Worm (Caenorhabditis elegans) whole organism, mixed stage, embryonic: ENCODE measurements around the gene dsc-1.

ENCODE experiments used
- M03D4.4 ChIP-seq: sonication (generic microtip); optimal IDR thresholded peaks from 2 replicates; lab custom pipeline; 2017; ENCODE audit warnings: mild to moderate bottlenecking, missing genetic modification characterization, missing compliant biosample characterization
- bed-3 ChIP-seq: fragments of 200-800 bp; sonication (Bioruptor generic); optimal IDR thresholded peaks from 3 replicates; lab custom pipeline; 2018; ENCODE audit warnings: mild to moderate bottlenecking, missing genetic modification characterization, moderate library complexity, missing compliant biosample characterization
- blmp-1 ChIP-seq: fragments of 150-350 bp; optimal IDR thresholded peaks from 2 replicates; lab custom pipeline; 2014; ENCODE audit warnings: missing biosample characterization, missing genetic modification characterization
- ceh-39 ChIP-seq: fragments of 150-350 bp; optimal IDR thresholded peaks from 2 replicates; lab custom pipeline; 2014; ENCODE audit warnings: missing biosample characterization, missing genetic modification characterization
- ceh-43 ChIP-seq: fragments of 200-800 bp; sonication (Bioruptor generic); optimal IDR thresholded peaks from 2 replicates; lab custom pipeline; 2018; ENCODE audit warnings: mild to moderate bottlenecking, missing genetic modification characterization, moderate library complexity, missing compliant biosample characterization
- ceh-83 ChIP-seq: fragments of 200-800 bp; sonication (Bioruptor generic); optimal IDR thresholded peaks from 2 replicates; lab custom pipeline; 2018; ENCODE audit warnings: mild to moderate bottlenecking, missing genetic modification characterization, missing compliant biosample characterization
- ces-1 ChIP-seq: fragments of 150-350 bp; optimal IDR thresholded peaks from 2 replicates; lab custom pipeline; 2014; ENCODE audit warnings: missing biosample characterization, missing genetic modification reagents, missing genetic modification characterization
- cnd-1 ChIP-seq: fragments of 200-800 bp; sonication (Bioruptor generic); optimal IDR thresholded peaks from 2 replicates; lab custom pipeline; 2018; ENCODE audit warnings: mild to moderate bottlenecking, missing genetic modification characterization, missing compliant biosample characterization
- drap-1 ChIP-seq: fragments of 200-800 bp; sonication (Bioruptor generic); optimal IDR thresholded peaks from 3 replicates; lab custom pipeline; 2018; ENCODE audit warnings: mild to moderate bottlenecking, missing genetic modification characterization, missing compliant biosample characterization
- elt-1 ChIP-seq: sonication (generic microtip); optimal IDR thresholded peaks from 2 replicates; lab custom pipeline; 2017; ENCODE audit warnings: missing genetic modification characterization, mild to moderate bottlenecking, missing compliant biosample characterization, antibody characterized with exemption, moderate library complexity, borderline replicate concordance; ENCODE audit not compliant: insufficient read depth
- elt-3 ChIP-seq: fragments of 150-350 bp; optimal IDR thresholded peaks from 2 replicates; lab custom pipeline; 2014; ENCODE audit warnings: missing biosample characterization, missing genetic modification characterization
- ham-2 ChIP-seq: fragments of 200-800 bp; sonication (Bioruptor generic); optimal IDR thresholded peaks from 2 replicates; lab custom pipeline; 2018; ENCODE audit warnings: mild to moderate bottlenecking, missing genetic modification characterization, missing compliant biosample characterization
- hlh-1 ChIP-seq: fragments of 150-350 bp; optimal IDR thresholded peaks from 2 replicates; lab custom pipeline; 2014; ENCODE audit warnings: missing biosample characterization, missing genetic modification reagents, missing genetic modification characterization
- lin-13 ChIP-seq: fragments of 150-350 bp; optimal IDR thresholded peaks from 2 replicates; lab custom pipeline; 2014; ENCODE audit warnings: missing biosample characterization, missing genetic modification characterization
- lin-32 ChIP-seq: fragments of 200-800 bp; sonication (Bioruptor generic); optimal IDR thresholded peaks from 2 replicates; lab custom pipeline; 2018; ENCODE audit warnings: mild to moderate bottlenecking, missing genetic modification characterization, missing compliant biosample characterization
- lsy-2 ChIP-seq: fragments of 150-350 bp; optimal IDR thresholded peaks from 2 replicates; lab custom pipeline; 2014; ENCODE audit warnings: missing biosample characterization, missing genetic modification characterization
- mab-5 ChIP-seq: fragments of 150-350 bp; optimal IDR thresholded peaks from 2 replicates; lab custom pipeline; 2014; ENCODE audit warnings: missing biosample characterization, missing genetic modification characterization
- mep-1 ChIP-seq: fragments of 150-350 bp; optimal IDR thresholded peaks from 2 replicates; lab custom pipeline; 2017; ENCODE audit warnings: missing biosample characterization, missing genetic modification reagents, missing genetic modification characterization, inconsistent platforms
- mls-2 ChIP-seq: sonication (generic microtip); optimal IDR thresholded peaks from 2 replicates; lab custom pipeline; 2016; ENCODE audit warnings: mild to moderate bottlenecking, missing genetic modification characterization, moderate library complexity, missing compliant biosample characterization
- nhr-12 ChIP-seq: fragments of 150-350 bp; optimal IDR thresholded peaks from 2 replicates; lab custom pipeline; 2014; ENCODE audit warnings: missing biosample characterization, missing genetic modification characterization
- nhr-2 ChIP-seq: fragments of 150-350 bp; optimal IDR thresholded peaks from 2 replicates; lab custom pipeline; 2014; ENCODE audit warnings: missing biosample characterization, missing genetic modification characterization
- nhr-237 ChIP-seq: fragments of 150-350 bp; optimal IDR thresholded peaks from 2 replicates; lab custom pipeline; 2014; ENCODE audit warnings: missing biosample characterization, missing genetic modification characterization
- nhr-28 ChIP-seq: fragments of 150-350 bp; optimal IDR thresholded peaks from 2 replicates; lab custom pipeline; 2014; ENCODE audit warnings: missing biosample characterization, missing genetic modification characterization
- nhr-76 ChIP-seq: sonication (generic microtip); optimal IDR thresholded peaks from 2 replicates; lab custom pipeline; 2017; ENCODE audit warnings: missing biosample characterization, missing genetic modification characterization
- pha-4 ChIP-seq: fragments of 150-350 bp; optimal IDR thresholded peaks from 2 replicates; lab custom pipeline; 2018; ENCODE audit warnings: missing biosample characterization, missing genetic modification reagents, missing genetic modification characterization
- sem-2 ChIP-seq: fragments of 200-800 bp; sonication (Bioruptor generic); optimal IDR thresholded peaks from 2 replicates; lab custom pipeline; 2018; ENCODE audit warnings: mild to moderate bottlenecking, missing genetic modification characterization, missing compliant biosample characterization
- snpc-4 ChIP-seq: fragments of 150-350 bp; optimal IDR thresholded peaks from 2 replicates; lab custom pipeline; 2014; ENCODE audit warnings: missing biosample characterization, missing genetic modification characterization
- sptf-1 ChIP-seq: sonication (generic microtip); optimal IDR thresholded peaks from 2 replicates; lab custom pipeline; 2017; ENCODE audit warnings: mild to moderate bottlenecking, missing genetic modification characterization, moderate library complexity, missing compliant biosample characterization
- tbx-8 ChIP-seq: fragments of 200-800 bp; sonication (Bioruptor generic); optimal IDR thresholded peaks from 2 replicates; lab custom pipeline; 2018; ENCODE audit warnings: mild to moderate bottlenecking, missing genetic modification characterization, moderate library complexity, missing compliant biosample characterization
- unc-120 ChIP-seq: sonication (generic microtip); optimal IDR thresholded peaks from 2 replicates; lab custom pipeline; 2017; ENCODE audit warnings: missing genetic modification characterization, missing compliant biosample characterization; ENCODE audit not compliant: poor library complexity, severe bottlenecking
- unc-39 ChIP-seq: fragments of 150-350 bp; optimal IDR thresholded peaks from 2 replicates; lab custom pipeline; 2014; ENCODE audit warnings: missing biosample characterization, missing genetic modification characterization
- unc-62 ChIP-seq: fragments of 150-350 bp; optimal IDR thresholded peaks from 2 replicates; lab custom pipeline; 2014; ENCODE audit warnings: missing biosample characterization, missing genetic modification reagents, missing genetic modification characterization
- zip-8 ChIP-seq: fragments of 150-350 bp; optimal IDR thresholded peaks from 2 replicates; lab custom pipeline; 2014; ENCODE audit warnings: missing biosample characterization, missing genetic modification characterization
- ztf-11 ChIP-seq: fragments of 150-350 bp; optimal IDR thresholded peaks from 2 replicates; lab custom pipeline; 2014; ENCODE audit warnings: missing biosample characterization, missing genetic modification characterization

The dsc-1 gene

ce11 chrX:14983274-14983673, 51.4 kb downstream of the dsc-1 start, which contains the start of gene rbg-1:
rbg-1 (plus strand) TSS chrX:14983533.
- TF ChIP-seq unc-62 (no peak), mls-2 (tag; lab: Kevin White, UChicago) (no peak), nhr-28 (no peak), tbx-8 (no peak), lin-13 (peak; percentile 74), ceh-39 (tag; lab: Kevin White, UChicago) (peak; percentile 63), elt-1 (no peak), ham-2 (GFP tag; lab: Kevin White, UChicago) (no peak), lin-32 (GFP tag; lab: Kevin White, UChicago) (no peak), lsy-2 (tag; lab: Kevin White, UChicago) (peak; percentile 41), nhr-12 (no peak), elt-3 (no peak), unc-120 (tag; lab: Kevin White, UChicago) (no peak), ceh-43 (GFP tag; lab: Kevin White, UChicago) (no peak), ceh-83 (GFP tag; lab: Kevin White, UChicago) (no peak), cnd-1 (no peak), ces-1 (GFP tag; lab: Kevin White, UChicago) (peak; percentile 53), nhr-2 (tag; lab: Kevin White, UChicago) (no peak), nhr-237 (no peak), unc-39 (tag; lab: Kevin White, UChicago) (no peak), nhr-76 (tag; lab: Kevin White, UChicago) (no peak), sem-2 (GFP tag; lab: Kevin White, UChicago) (no peak), ztf-11 (tag; lab: Kevin White, UChicago) (no peak), sptf-1 (tag; lab: Kevin White, UChicago) (peak; percentile 64), drap-1 (GFP tag; lab: Kevin White, UChicago) (no peak), bed-3 (GFP tag; lab: Kevin White, UChicago) (no peak), mep-1 (peak; percentile 75), pha-4 (tag; lab: Kevin White, UChicago) (peak; percentile 92), M03D4.4 (tag; lab: Kevin White, UChicago) (no peak), mab-5 (tag; lab: Kevin White, UChicago) (no peak), zip-8 (tag; lab: Kevin White, UChicago) (no peak), snpc-4 (tag; lab: Kevin White, UChicago) (no peak), hlh-1 (tag; lab: Kevin White, UChicago) (no peak)

- TF ChIP-seq ceh-43 (GFP tag; lab: Kevin White, UChicago) (no peak), mep-1 (no peak), zip-8 (tag; lab: Kevin White, UChicago) (no peak), blmp-1 (tag; lab: Kevin White, UChicago) (no peak), tbx-8 (no peak), ceh-39 (tag; lab: Kevin White, UChicago) (no peak), lsy-2 (tag; lab: Kevin White, UChicago) (no peak)
These were observed 52.1 kb downstream of the dsc-1 start, which contains the start of gene plp-2 for ce11 chrX:14982525-14982924. plp-2 (minus strand) TSS chrX:14982804.
